Fruit fly (Drosophila melanogaster) Kc167 (cell line): ENCODE results near the gene ND-B8.

ENCODE experiments used
- Myc ChIP-seq: fragments of >200 bp; optimal IDR thresholded peaks from 2 replicates; lab custom pipeline; 2017; ENCODE audit warnings: missing external identifiers
- Sin3A ChIP-seq: fragments of >200 bp; optimal IDR thresholded peaks from 2 replicates; lab custom pipeline; 2018; ENCODE audit warnings: missing external identifiers
- h ChIP-seq: fragments of >200 bp; optimal IDR thresholded peaks from 3 replicates; lab custom pipeline; 2018; ENCODE audit warnings: missing external identifiers
- insv ChIP-seq: fragments of >200 bp; optimal IDR thresholded peaks from 3 replicates; lab custom pipeline; 2018; ENCODE audit warnings: missing external identifiers
- psq ChIP-seq: fragments of >200 bp; optimal IDR thresholded peaks from 2 replicates; lab custom pipeline; 2017; ENCODE audit warnings: missing external identifiers
- ttk ChIP-seq: sonication (Bioruptor generic); optimal IDR thresholded peaks from 2 replicates; lab custom pipeline; 2017; ENCODE audit warnings: missing external identifiers

Gene ND-B8

dm6 chr2L:4476672-4477273 is 22.3 kb downstream of the ND-B8 start, which contains the start of gene ine:
Gene ine, minus strand, starts transcription at chr2L:4477022.
- TF ChIP-seq Myc (lab: Kevin White, UChicago) (no peak), ttk (lab: Kevin White, UChicago) (no peak), h (lab: Kevin White, UChicago) (no peak), Sin3A (lab: Kevin White, UChicago) (no peak), insv (lab: Kevin White, UChicago) (no peak), psq (lab: Kevin White, UChicago) (no peak)

dm6 chr2L:4477978-4478377 is 23.6 kb downstream of the ND-B8 start:
- TF ChIP-seq h (lab: Kevin White, UChicago) = no peak
- no peak for TF ChIP-seq psq (lab: Kevin White, UChicago)
- TF ChIP-seq Sin3A (lab: Kevin White, UChicago) = no peak
- TF ChIP-seq ttk (lab: Kevin White, UChicago) = no peak
- no peak for TF ChIP-seq insv (lab: Kevin White, UChicago)
- TF ChIP-seq Myc (lab: Kevin White, UChicago) = no peak
